Worm (Caenorhabditis elegans) whole organism, midembryonic: ENCODE results near the gene B0495.5.

Source experiments
- T22C8.4 ChIP-seq: fragments of 200-800 bp; sonication (Bioruptor generic); IDR thresholded peaks from 2 replicates; pipeline ENCODE4 v1.3.6; 2022; ENCODE audit warnings: missing genetic modification characterization, missing compliant biosample characterization
- cog-1 ChIP-seq: sonication (generic microtip); optimal IDR thresholded peaks from 2 replicates; lab custom pipeline; 2016; ENCODE audit warnings: missing genetic modification characterization, missing compliant biosample characterization
- flt-1 ChIP-seq: fragments of 200-800 bp; sonication (Bioruptor generic); IDR thresholded peaks from 2 replicates; pipeline ENCODE4 v1.3.6; 2022; ENCODE audit warnings: missing genetic modification characterization, missing compliant biosample characterization
- klf-2 ChIP-seq: fragments of 200-800 bp; sonication (Bioruptor generic); conservative IDR thresholded peaks from 2 replicates; pipeline ENCODE4 v1.3.6; 2022; ENCODE audit warnings: missing genetic modification reagents, missing genetic modification characterization, missing compliant biosample characterization
- med-1 ChIP-seq: sonication (generic microtip); optimal IDR thresholded peaks from 2 replicates; lab custom pipeline; 2017; ENCODE audit warnings: missing genetic modification characterization, mild to moderate bottlenecking, missing compliant biosample characterization, antibody characterized with exemption, missing genetic modification reagents; ENCODE audit not compliant: insufficient read depth
- ref-1 ChIP-seq: fragments of 200-800 bp; sonication (Bioruptor generic); conservative IDR thresholded peaks from 2 replicates; pipeline ENCODE4 v1.3.6; 2022; ENCODE audit warnings: missing genetic modification reagents, missing genetic modification characterization, missing compliant biosample characterization
- tab-1 ChIP-seq: fragments of 200-800 bp; sonication (Bioruptor generic); IDR thresholded peaks from 2 replicates; pipeline ENCODE4 v1.3.6; 2022; ENCODE audit warnings: missing genetic modification characterization, missing compliant biosample characterization
- ztf-23 ChIP-seq: fragments of 200-800 bp; sonication (Bioruptor generic); IDR thresholded peaks from 2 replicates; pipeline ENCODE4 v1.3.6; 2022; ENCODE audit warnings: missing genetic modification reagents, missing genetic modification characterization, missing compliant biosample characterization
- ztf-29 ChIP-seq: fragments of 200-800 bp; sonication (Bioruptor generic); IDR thresholded peaks from 2 replicates; pipeline ENCODE4 v1.3.6; 2022; ENCODE audit warnings: missing genetic modification reagents, missing genetic modification characterization, missing compliant biosample characterization

DNA sequence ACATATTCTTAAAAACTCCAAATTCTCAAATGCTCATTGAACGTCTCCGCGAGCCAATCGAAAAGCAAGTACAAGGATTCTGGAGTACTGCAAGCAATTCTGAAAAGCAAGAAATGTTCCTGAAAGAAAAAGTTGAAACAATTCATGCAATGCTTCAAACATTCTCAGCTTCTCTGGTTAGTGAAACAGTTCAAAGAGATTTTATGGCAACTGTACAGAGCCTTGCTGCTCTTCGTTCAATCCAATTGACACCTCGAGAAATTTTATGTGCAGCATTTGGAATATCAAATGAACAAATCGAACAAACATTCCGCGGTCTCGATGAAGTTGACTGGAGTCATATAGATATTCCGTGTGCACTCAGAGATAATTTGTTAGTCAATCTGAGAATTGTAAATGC is 38.4 kb upstream of the B0495.5 start:
- TF ChIP-seq ztf-29 (GFP tag; lab: Robert Waterston, UW) (no peak), med-1 (GFP tag; lab: Kevin White, UChicago) (no peak), tab-1 (GFP tag; lab: Robert Waterston, UW) (no peak), klf-2 (GFP tag; lab: Robert Waterston, UW) (no peak), cog-1 (tag; lab: Kevin White, UChicago) (no peak), ztf-23 (GFP tag; lab: Robert Waterston, UW) (no peak), flt-1 (GFP tag; lab: Robert Waterston, UW) (no peak), T22C8.4 (GFP tag; lab: Robert Waterston, UW) (no peak), ref-1 (no peak)
